Worm (Caenorhabditis elegans): ENCODE data around the gene osm-12.

DNA sequence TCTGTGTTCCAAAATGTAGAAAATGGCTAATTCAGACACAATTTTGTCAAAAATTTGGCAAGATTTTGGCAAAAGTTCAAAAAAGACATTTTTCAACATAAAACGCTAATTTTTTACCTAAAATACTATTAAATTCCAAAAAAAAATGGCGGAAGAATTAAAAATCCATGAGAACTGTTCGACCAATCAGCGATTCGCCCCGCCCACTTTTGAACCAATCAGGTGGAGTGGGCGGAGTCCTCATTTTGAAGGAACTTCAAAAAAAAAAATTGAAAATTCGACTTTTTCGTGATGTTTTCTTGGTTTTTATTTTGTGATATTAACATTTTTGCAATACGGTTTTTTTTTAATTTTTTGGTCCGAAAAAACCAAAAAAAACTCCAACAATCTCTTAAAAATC is 25.6 kb upstream of the osm-12 start:
- TF ChIP-seq die-1 (tag; optimal IDR thresholded peaks at IDR 0.05) = no peak
- TF ChIP-seq ztf-25 (GFP tag; IDR thresholded peaks at IDR 0.05) = no peak
- TF ChIP-seq nfya-1 (tag; optimal IDR thresholded peaks at IDR 0.05; ENCODE audit: borderline replicate concordance, insufficient read depth) = no peak
- TF ChIP-seq B0035.1 (tag; optimal IDR thresholded peaks at IDR 0.05) = no peak
- no peak for TF ChIP-seq ceh-40 (GFP tag; IDR thresholded peaks at IDR 0.05)
- TF ChIP-seq F37B4.10 (GFP tag; IDR thresholded peaks at IDR 0.05) = no peak
- TF ChIP-seq madf-10 (tag; optimal IDR thresholded peaks at IDR 0.05) = no peak
- no peak for TF ChIP-seq F10E7.11 (tag; optimal IDR thresholded peaks at IDR 0.05)
